Worm (Caenorhabditis elegans) whole organism, mixed stage, embryonic: ENCODE measurements around the gene T08D10.4.

Source experiments
- elt-1 ChIP-seq: sonication (generic microtip); optimal IDR thresholded peaks from 2 replicates; lab custom pipeline; 2017; ENCODE audit warnings: missing genetic modification characterization, mild to moderate bottlenecking, missing compliant biosample characterization, antibody characterized with exemption, moderate library complexity, borderline replicate concordance; ENCODE audit not compliant: insufficient read depth
- mep-1 ChIP-seq: fragments of 150-350 bp; optimal IDR thresholded peaks from 2 replicates; lab custom pipeline; 2017; ENCODE audit warnings: missing biosample characterization, missing genetic modification reagents, missing genetic modification characterization, inconsistent platforms
- nhr-12 ChIP-seq: fragments of 150-350 bp; optimal IDR thresholded peaks from 2 replicates; lab custom pipeline; 2014; ENCODE audit warnings: missing biosample characterization, missing genetic modification characterization
- nhr-76 ChIP-seq: sonication (generic microtip); optimal IDR thresholded peaks from 2 replicates; lab custom pipeline; 2017; ENCODE audit warnings: missing biosample characterization, missing genetic modification characterization
- pha-4 ChIP-seq: fragments of 150-350 bp; optimal IDR thresholded peaks from 2 replicates; lab custom pipeline; 2018; ENCODE audit warnings: missing biosample characterization, missing genetic modification reagents, missing genetic modification characterization
- zip-8 ChIP-seq: fragments of 150-350 bp; optimal IDR thresholded peaks from 2 replicates; lab custom pipeline; 2014; ENCODE audit warnings: missing biosample characterization, missing genetic modification characterization

- TF ChIP-seq elt-1 (tag; lab: Kevin White, UChicago) (no peak), mep-1 (tag; lab: Kevin White, UChicago) (no peak), pha-4 (no peak), zip-8 (tag; lab: Kevin White, UChicago) (no peak), nhr-76 (no peak), nhr-12 (no peak)
Measured at ce11 chrX:11917994-11918393, 35.1 kb downstream of the T08D10.4 start, which contains the start of gene Y62H9A.16.
